Worm (Caenorhabditis elegans): ENCODE measurements around the gene wdr-20.

DNA sequence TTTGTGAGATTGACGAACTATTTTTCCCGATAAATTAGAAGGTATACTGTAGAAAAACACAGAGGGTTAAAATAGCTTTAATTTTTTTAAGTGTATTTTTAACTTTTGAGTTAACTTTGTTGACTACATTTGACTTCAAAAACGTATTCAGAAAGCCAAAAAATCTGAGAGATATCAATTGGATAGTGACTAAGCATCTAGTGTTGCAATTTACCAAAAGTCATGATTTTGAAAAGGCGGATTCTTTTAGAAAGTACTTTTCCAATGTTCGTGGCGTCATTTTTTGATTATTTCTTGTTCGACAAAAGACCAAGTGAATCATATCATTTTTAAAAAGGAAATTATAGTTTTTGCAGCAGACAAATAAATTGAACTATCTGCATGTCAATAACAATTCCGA lies 34.9 kb upstream of the wdr-20 start:
- TF ChIP-seq pag-3 (tag; optimal IDR thresholded peaks at IDR 0.05; ENCODE audit: borderline replicate concordance), result no peak
- no peak for TF ChIP-seq unc-86 (tag; optimal IDR thresholded peaks at IDR 0.05)
- TF ChIP-seq nhr-11 (tag; optimal IDR thresholded peaks at IDR 0.05), result no peak
- no peak for TF ChIP-seq pqm-1 (tag; optimal IDR thresholded peaks at IDR 0.05)
- TF ChIP-seq ref-2 (tag; optimal IDR thresholded peaks at IDR 0.05), result no peak
- TF ChIP-seq ceh-9 (tag; optimal IDR thresholded peaks at IDR 0.05), result no peak
- TF ChIP-seq Y22D7AL.16 (tag; optimal IDR thresholded peaks at IDR 0.05), result no peak
